Worm (Caenorhabditis elegans): ENCODE data around the gene zipt-13.

The zipt-13 gene

DNA sequence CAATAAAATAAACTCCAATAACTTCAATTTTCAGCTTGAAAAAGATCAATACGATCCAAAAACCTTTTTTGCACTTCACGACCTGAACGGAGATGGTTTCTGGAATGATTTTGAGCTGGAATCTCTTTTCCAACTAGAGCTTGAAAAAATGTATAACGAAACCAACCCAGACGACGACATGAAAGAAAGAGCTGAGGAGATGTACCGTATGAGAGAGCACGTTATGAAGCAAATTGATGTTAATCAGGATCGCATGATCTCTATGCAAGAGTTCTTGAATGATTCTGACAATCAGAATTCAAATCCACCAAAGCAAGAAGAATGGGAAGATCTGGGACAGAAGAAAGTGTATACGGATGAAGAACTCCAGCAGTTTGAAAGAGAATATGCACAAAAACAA, 37.5 kb downstream of the zipt-13 start:
- TF ChIP-seq ref-1 (GFP tag; conservative IDR thresholded peaks at IDR 0.05) (no peak), ztf-29 (GFP tag; IDR thresholded peaks at IDR 0.05) (no peak), ztf-23 (GFP tag; IDR thresholded peaks at IDR 0.05) (no peak), tab-1 (GFP tag; IDR thresholded peaks at IDR 0.05) (no peak)

DNA sequence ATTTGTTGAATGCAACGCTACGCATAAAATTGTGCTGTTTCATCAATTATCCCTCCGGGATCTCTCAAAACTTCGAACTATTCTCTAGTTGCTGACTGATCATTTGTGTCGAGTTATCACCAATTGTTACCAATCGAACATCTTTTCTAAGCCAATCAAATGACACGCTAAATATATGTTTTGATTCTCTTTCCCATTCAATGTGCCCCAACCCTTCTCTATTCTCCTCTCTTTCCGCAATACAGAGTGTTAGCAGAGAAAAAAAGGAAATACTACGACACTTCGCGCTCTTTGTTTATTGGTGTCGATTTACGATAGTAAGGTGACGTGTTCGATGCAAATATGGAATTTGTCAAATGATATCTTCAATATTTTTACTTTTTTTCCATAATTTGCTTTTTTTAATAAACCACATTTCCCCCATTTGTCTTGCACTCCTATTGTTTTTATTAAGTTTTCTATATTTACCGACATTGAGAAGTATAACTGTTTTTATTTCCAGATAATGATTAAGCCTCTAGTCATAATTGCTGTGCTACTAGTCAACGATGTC, 39.5 kb downstream of the zipt-13 start, which contains the start of gene nucb-1:
TSS of gene nucb-1 (plus strand) at position 503 of the 553 bp plus-strand sequence.
- no peak for TF ChIP-seq ztf-29 (GFP tag; IDR thresholded peaks at IDR 0.05)
- 0 out of 2 replicates have a peak, but pooled peaks have one; percentile 23 for TF ChIP-seq ztf-23 (GFP tag; IDR thresholded peaks at IDR 0.05)
- TF ChIP-seq cog-1 (tag; optimal IDR thresholded peaks at IDR 0.05), result peak; percentile 68

DNA sequence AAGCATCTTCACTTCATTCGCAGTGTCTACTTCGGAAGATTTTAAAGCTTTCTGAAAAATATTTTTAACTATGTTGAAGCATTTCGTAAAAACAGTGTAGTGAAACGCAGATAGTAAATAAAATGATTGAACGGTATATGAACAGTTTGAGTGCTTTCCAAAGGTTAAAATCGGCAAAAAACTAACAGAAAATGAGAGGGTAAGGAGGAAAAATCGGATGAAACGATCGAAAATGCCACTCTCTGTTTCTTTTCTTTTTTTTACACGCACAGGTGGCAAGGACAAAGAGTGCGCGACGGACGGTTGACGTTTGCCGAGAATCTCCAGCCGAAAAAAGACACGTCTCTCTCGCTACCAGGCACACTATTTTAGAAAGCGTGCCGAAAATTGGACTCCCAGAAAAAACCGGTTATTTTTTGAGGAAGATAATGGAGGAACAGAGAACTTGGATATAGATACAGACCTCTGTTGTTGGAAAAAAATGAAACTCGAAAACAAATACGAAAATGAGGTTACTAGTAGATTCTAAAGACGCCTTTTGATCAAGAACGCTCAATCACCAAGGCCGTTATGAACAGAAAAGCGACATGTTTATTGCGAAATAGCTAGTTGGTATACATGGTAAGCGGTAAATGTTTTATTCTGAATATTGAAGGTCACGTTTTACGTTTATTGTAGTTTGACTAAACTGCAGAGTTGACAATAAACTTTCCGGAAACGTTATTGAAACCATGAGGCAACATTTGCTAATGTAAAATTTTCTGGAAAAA, 42.2 kb downstream of the zipt-13 start, which contains the start of gene myrf-2:
TSS of gene myrf-2 (minus strand) at position 51 of the 770 bp plus-strand sequence.
- TF ChIP-seq klf-2 (GFP tag; conservative IDR thresholded peaks at IDR 0.05), result no peak
- TF ChIP-seq med-1 (GFP tag; optimal IDR thresholded peaks at IDR 0.05; ENCODE audit: insufficient read depth), result no peak
- no peak for TF ChIP-seq ztf-29 (GFP tag; IDR thresholded peaks at IDR 0.05)
- no peak for TF ChIP-seq flt-1 (GFP tag; IDR thresholded peaks at IDR 0.05)
- no peak for TF ChIP-seq cog-1 (tag; optimal IDR thresholded peaks at IDR 0.05)
- no peak for TF ChIP-seq ztf-23 (GFP tag; IDR thresholded peaks at IDR 0.05)
- TF ChIP-seq tab-1 (GFP tag; IDR thresholded peaks at IDR 0.05), result no peak
- no peak for TF ChIP-seq ref-1 (GFP tag; conservative IDR thresholded peaks at IDR 0.05)
- no peak for TF ChIP-seq T22C8.4 (GFP tag; IDR thresholded peaks at IDR 0.05)

DNA sequence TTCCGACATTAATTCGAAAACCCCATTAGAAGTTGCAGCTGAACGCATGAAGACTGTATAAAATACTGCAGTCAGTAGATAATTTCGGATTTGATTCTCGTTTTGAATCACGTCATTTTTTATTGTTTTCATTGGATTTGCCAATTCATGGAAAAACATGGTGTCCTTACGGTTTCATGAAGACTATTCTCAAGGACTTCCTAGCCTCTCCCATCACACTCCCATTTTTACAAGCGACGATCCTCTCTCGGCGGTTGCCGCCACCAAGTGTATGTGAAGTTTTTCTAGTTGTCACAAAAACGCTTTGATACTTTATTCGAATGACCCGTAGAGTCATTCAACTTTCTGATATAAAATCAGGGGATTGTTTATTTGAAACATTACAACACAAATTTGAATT, 46.9 kb downstream of the zipt-13 start:
- TF ChIP-seq klf-2 (GFP tag; conservative IDR thresholded peaks at IDR 0.05), result 0 out of 2 replicates have a peak, but pooled peaks have one; percentile 12
- TF ChIP-seq ztf-23 (GFP tag; IDR thresholded peaks at IDR 0.05), result no peak

DNA sequence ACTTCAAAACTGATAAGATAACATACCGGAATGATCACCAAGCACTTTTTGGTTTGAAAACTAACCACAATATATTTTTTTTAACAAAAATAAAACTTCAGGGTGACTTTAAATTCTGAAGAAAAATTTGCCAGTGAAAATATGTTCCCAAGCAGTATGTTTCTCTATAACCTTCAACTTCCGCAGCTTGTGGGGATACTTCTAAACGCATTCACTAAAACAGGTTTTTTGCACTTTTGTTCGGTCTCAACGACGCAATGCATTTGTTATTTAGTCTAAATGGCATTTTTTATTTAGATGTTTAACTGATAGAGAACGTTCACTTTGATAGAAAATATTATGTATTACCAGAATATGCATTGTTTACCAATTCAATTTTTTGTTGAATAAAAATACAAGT, 47.5 kb downstream of the zipt-13 start:
- TF ChIP-seq flt-1 (GFP tag; IDR thresholded peaks at IDR 0.05) (no peak), ztf-29 (GFP tag; IDR thresholded peaks at IDR 0.05) (no peak), klf-2 (GFP tag; conservative IDR thresholded peaks at IDR 0.05) (no peak), cog-1 (tag; optimal IDR thresholded peaks at IDR 0.05) (no peak), T22C8.4 (GFP tag; IDR thresholded peaks at IDR 0.05) (no peak), ztf-23 (GFP tag; IDR thresholded peaks at IDR 0.05) (no peak), med-1 (GFP tag; optimal IDR thresholded peaks at IDR 0.05; ENCODE audit: insufficient read depth) (no peak), tab-1 (GFP tag; IDR thresholded peaks at IDR 0.05) (no peak), ref-1 (GFP tag; conservative IDR thresholded peaks at IDR 0.05) (no peak)

DNA sequence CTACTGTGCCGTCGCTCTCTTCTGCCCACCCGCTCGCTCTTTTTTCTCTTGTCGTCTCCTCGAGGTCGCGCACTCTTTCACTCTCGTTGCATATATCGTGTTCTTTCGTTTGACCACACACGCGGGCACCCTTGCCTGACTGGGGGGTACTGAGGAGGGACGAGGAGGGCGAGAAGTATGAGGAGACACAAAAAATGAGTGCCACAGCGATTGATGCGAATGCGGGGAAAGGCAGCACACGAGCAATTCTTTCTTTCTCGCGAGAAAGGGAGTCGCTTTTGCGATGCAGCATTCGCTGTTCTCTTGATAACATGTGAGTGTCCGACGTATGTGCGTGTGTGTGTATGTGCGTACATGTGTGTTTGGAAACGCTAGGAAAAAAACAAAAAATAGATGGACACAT, 48.2 kb downstream of the zipt-13 start:
- TF ChIP-seq tab-1 (GFP tag; IDR thresholded peaks at IDR 0.05), result no peak
- peak; percentile 79 for TF ChIP-seq cog-1 (tag; optimal IDR thresholded peaks at IDR 0.05)
- no peak for TF ChIP-seq med-1 (GFP tag; optimal IDR thresholded peaks at IDR 0.05; ENCODE audit: insufficient read depth)
- TF ChIP-seq ztf-29 (GFP tag; IDR thresholded peaks at IDR 0.05), result no peak
- TF ChIP-seq T22C8.4 (GFP tag; IDR thresholded peaks at IDR 0.05), result no peak
- TF ChIP-seq ref-1 (GFP tag; conservative IDR thresholded peaks at IDR 0.05), result no peak
- TF ChIP-seq klf-2 (GFP tag; conservative IDR thresholded peaks at IDR 0.05), result no peak
- TF ChIP-seq flt-1 (GFP tag; IDR thresholded peaks at IDR 0.05), result peak; percentile 80
- TF ChIP-seq ztf-23 (GFP tag; IDR thresholded peaks at IDR 0.05), result 0 out of 2 replicates have a peak, but pooled peaks have one; percentile 57

DNA sequence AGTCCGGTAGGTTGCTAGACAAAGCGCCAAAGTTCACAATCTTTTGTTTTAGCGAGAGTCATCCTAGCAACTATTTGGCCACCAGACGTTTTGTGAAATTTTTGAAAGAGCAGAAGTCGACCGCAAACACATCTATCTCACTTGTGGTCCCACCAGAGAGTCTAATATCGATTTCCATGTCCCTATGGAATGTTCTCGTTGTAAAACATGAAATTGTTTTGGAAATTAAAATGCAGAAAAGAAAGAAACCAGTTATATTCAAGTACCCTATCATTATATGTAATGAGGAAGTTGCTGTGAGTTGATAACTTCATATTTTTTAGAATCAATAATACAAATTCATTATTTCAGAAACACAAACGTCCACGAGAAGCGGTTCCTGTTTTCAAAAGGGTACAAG, 52.0 kb downstream of the zipt-13 start:
- TF ChIP-seq ref-1 (GFP tag; conservative IDR thresholded peaks at IDR 0.05), result no peak
- no peak for TF ChIP-seq T22C8.4 (GFP tag; IDR thresholded peaks at IDR 0.05)
- TF ChIP-seq klf-2 (GFP tag; conservative IDR thresholded peaks at IDR 0.05), result no peak
- no peak for TF ChIP-seq med-1 (GFP tag; optimal IDR thresholded peaks at IDR 0.05; ENCODE audit: insufficient read depth)
- no peak for TF ChIP-seq flt-1 (GFP tag; IDR thresholded peaks at IDR 0.05)
